Worm (Caenorhabditis elegans) whole organism, L3 larva: ENCODE data around the gene chat-1.
A peak's percentile ranks its signal among the peaks of the same experiment; 100 is the strongest.

Experiments used
- R02D3.7 ChIP-seq: fragments of 150-350 bp; optimal IDR thresholded peaks from 2 replicates; lab custom pipeline; 2014; ENCODE audit warnings: missing biosample characterization, missing genetic modification characterization
- ZK546.5 ChIP-seq: sonication (generic microtip); optimal IDR thresholded peaks from 2 replicates; lab custom pipeline; 2017; ENCODE audit warnings: missing biosample characterization, missing genetic modification characterization
- aly-2 ChIP-seq: fragments of 150-350 bp; optimal IDR thresholded peaks from 2 replicates; lab custom pipeline; 2014; ENCODE audit warnings: missing biosample characterization, missing genetic modification characterization
- ama-1 ChIP-seq: fragments of 150-350 bp; optimal IDR thresholded peaks from 2 replicates; lab custom pipeline; 2018
- ceh-16 ChIP-seq: sonication (generic microtip); optimal IDR thresholded peaks from 2 replicates; lab custom pipeline; 2017; ENCODE audit warnings: missing biosample characterization, missing genetic modification characterization
- ceh-28 ChIP-seq: fragments of 150-350 bp; optimal IDR thresholded peaks from 2 replicates; lab custom pipeline; 2014; ENCODE audit warnings: missing biosample characterization, missing genetic modification reagents, missing genetic modification characterization
- ceh-82 ChIP-seq: fragments of 150-350 bp; optimal IDR thresholded peaks from 2 replicates; lab custom pipeline; 2014; ENCODE audit warnings: missing biosample characterization, missing genetic modification characterization
- ceh-9 ChIP-seq: sonication (generic microtip); optimal IDR thresholded peaks from 2 replicates; lab custom pipeline; 2018; ENCODE audit warnings: missing biosample characterization, missing genetic modification characterization
- daf-12 ChIP-seq: fragments of 150-350 bp; optimal IDR thresholded peaks from 2 replicates; lab custom pipeline; 2014; ENCODE audit warnings: missing biosample characterization, missing genetic modification reagents, missing genetic modification characterization
- egl-27 ChIP-seq: sonication (generic microtip); optimal IDR thresholded peaks from 4 replicates; lab custom pipeline; 2017; ENCODE audit warnings: missing biosample characterization, missing genetic modification reagents, missing genetic modification characterization
- egl-5 ChIP-seq: fragments of 150-350 bp; optimal IDR thresholded peaks from 2 replicates; lab custom pipeline; 2017; ENCODE audit warnings: missing biosample characterization, missing genetic modification reagents, missing genetic modification characterization, inconsistent platforms
- elt-1 ChIP-seq: fragments of 150-350 bp; optimal IDR thresholded peaks from 2 replicates; lab custom pipeline; 2014; ENCODE audit warnings: missing biosample characterization, missing genetic modification characterization
- elt-2 ChIP-seq: sonication (generic microtip); optimal IDR thresholded peaks from 2 replicates; lab custom pipeline; 2016; ENCODE audit warnings: missing genetic modification reagents, mild to moderate bottlenecking, missing genetic modification characterization, missing compliant biosample characterization
- elt-3 ChIP-seq, 3 experiments: fragments of 150-350 bp in 1 of 3; sonication (generic microtip) in 2 of 3; optimal IDR thresholded peaks; 2 replicates in 2 of 3; 4 replicates in 1 of 3; lab custom pipeline; 2014 to 2017; ENCODE audit warnings: missing biosample characterization in 3 of 3, missing genetic modification characterization in 3 of 3
- eor-1 ChIP-seq, 2 experiments: fragments of 150-350 bp; optimal IDR thresholded peaks; 2 replicates each; lab custom pipeline; 2014 to 2018; ENCODE audit warnings: missing biosample characterization in 2 of 2, missing genetic modification characterization in 2 of 2
- fkh-2 ChIP-seq: fragments of 150-350 bp; optimal IDR thresholded peaks from 2 replicates; lab custom pipeline; 2014; ENCODE audit warnings: missing biosample characterization, missing genetic modification reagents, missing genetic modification characterization
- fos-1 ChIP-seq: fragments of 150-350 bp; optimal IDR thresholded peaks from 2 replicates; lab custom pipeline; 2014; ENCODE audit warnings: missing biosample characterization, missing genetic modification characterization
- jun-1 ChIP-seq: fragments of 150-350 bp; optimal IDR thresholded peaks from 2 replicates; lab custom pipeline; 2014; ENCODE audit warnings: missing biosample characterization, missing genetic modification reagents, missing genetic modification characterization
- lin-39 ChIP-seq: fragments of 150-350 bp; optimal IDR thresholded peaks from 2 replicates; lab custom pipeline; 2018; ENCODE audit warnings: missing biosample characterization, missing genetic modification reagents, missing genetic modification characterization
- lsy-12 ChIP-seq: sonication (generic microtip); optimal IDR thresholded peaks from 2 replicates; lab custom pipeline; 2016; ENCODE audit warnings: mild to moderate bottlenecking, missing genetic modification characterization, missing compliant biosample characterization
- nfya-1 ChIP-seq: sonication (generic microtip); optimal IDR thresholded peaks from 2 replicates; lab custom pipeline; 2017; ENCODE audit warnings: missing genetic modification characterization, mild to moderate bottlenecking, missing compliant biosample characterization, antibody characterized with exemption, moderate library complexity; ENCODE audit not compliant: insufficient read depth
- nhr-11 ChIP-seq: fragments of 150-350 bp; optimal IDR thresholded peaks from 2 replicates; lab custom pipeline; 2014; ENCODE audit warnings: missing biosample characterization, missing genetic modification characterization
- nhr-12 ChIP-seq: fragments of 150-350 bp; optimal IDR thresholded peaks from 2 replicates; lab custom pipeline; 2014; ENCODE audit warnings: missing biosample characterization, missing genetic modification characterization
- nhr-23 ChIP-seq: fragments of 150-350 bp; optimal IDR thresholded peaks from 2 replicates; lab custom pipeline; 2014; ENCODE audit warnings: missing biosample characterization, missing genetic modification reagents, missing genetic modification characterization
- nhr-237 ChIP-seq: fragments of 150-350 bp; optimal IDR thresholded peaks from 2 replicates; lab custom pipeline; 2014; ENCODE audit warnings: missing biosample characterization, missing genetic modification characterization
- nhr-25 ChIP-seq: sonication (generic microtip); optimal IDR thresholded peaks from 2 replicates; lab custom pipeline; 2017; ENCODE audit warnings: missing biosample characterization, missing genetic modification characterization
- nhr-43 ChIP-seq: sonication (generic microtip); optimal IDR thresholded peaks from 2 replicates; lab custom pipeline; 2016; ENCODE audit warnings: mild to moderate bottlenecking, missing genetic modification characterization, missing compliant biosample characterization; ENCODE audit not compliant: poor library complexity, severe bottlenecking
- nhr-67 ChIP-seq: fragments of 150-350 bp; optimal IDR thresholded peaks from 2 replicates; lab custom pipeline; 2014; ENCODE audit warnings: missing biosample characterization, missing genetic modification characterization
- nhr-76 ChIP-seq: fragments of 150-350 bp; sonication (generic microtip); optimal IDR thresholded peaks from 5 replicates; lab custom pipeline; 2014; ENCODE audit warnings: missing biosample characterization, missing genetic modification characterization
- nhr-77 ChIP-seq: fragments of 150-350 bp; optimal IDR thresholded peaks from 2 replicates; lab custom pipeline; 2014; ENCODE audit warnings: missing biosample characterization, missing genetic modification characterization
- pha-4 ChIP-seq: fragments of 150-350 bp; optimal IDR thresholded peaks from 2 replicates; lab custom pipeline; 2014; ENCODE audit warnings: missing biosample characterization, missing genetic modification reagents, missing genetic modification characterization
- pqm-1 ChIP-seq: fragments of 150-350 bp; optimal IDR thresholded peaks from 2 replicates; lab custom pipeline; 2017; ENCODE audit warnings: missing biosample characterization, missing genetic modification characterization, inconsistent platforms
- sea-2 ChIP-seq: fragments of 150-350 bp; sonication (generic microtip); optimal IDR thresholded peaks from 4 replicates; lab custom pipeline; 2014; ENCODE audit warnings: missing biosample characterization, missing genetic modification reagents, missing genetic modification characterization
- snpc-4 ChIP-seq: fragments of 150-350 bp; optimal IDR thresholded peaks from 2 replicates; lab custom pipeline; 2014; ENCODE audit warnings: missing biosample characterization, missing genetic modification characterization
- tbx-2 ChIP-seq: sonication (generic microtip); optimal IDR thresholded peaks from 2 replicates; lab custom pipeline; 2016; ENCODE audit warnings: mild to moderate bottlenecking, missing genetic modification characterization, missing compliant biosample characterization
- zag-1 ChIP-seq: fragments of 150-350 bp; optimal IDR thresholded peaks from 2 replicates; lab custom pipeline; 2014; ENCODE audit warnings: missing biosample characterization, missing genetic modification characterization
- ztf-11 ChIP-seq: fragments of 150-350 bp; optimal IDR thresholded peaks from 2 replicates; lab custom pipeline; 2014; ENCODE audit warnings: missing biosample characterization, missing genetic modification characterization
- ztf-4 ChIP-seq: fragments of 150-350 bp; optimal IDR thresholded peaks from 2 replicates; lab custom pipeline; 2014; ENCODE audit warnings: missing biosample characterization, missing genetic modification characterization

Gene chat-1

DNA sequence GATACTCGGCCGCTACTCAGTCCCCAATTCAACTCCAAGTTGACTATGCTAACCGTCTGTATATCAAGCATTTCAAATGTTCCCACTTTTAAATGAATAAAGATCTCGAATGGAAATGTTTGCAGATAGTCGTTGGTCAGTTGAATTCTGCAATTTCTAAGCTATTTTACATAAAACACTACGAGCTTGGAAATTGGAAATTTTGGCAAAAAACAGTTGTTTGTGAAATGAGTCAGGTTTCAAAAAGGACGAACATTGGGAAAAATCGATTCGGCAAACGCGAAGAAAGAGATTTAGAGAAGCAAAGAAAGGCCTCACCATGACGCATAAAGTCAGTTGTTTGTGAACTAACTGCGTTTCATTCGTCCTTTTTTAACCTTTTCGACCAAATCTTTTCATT is 247 bp upstream of the chat-1 start:
- TF ChIP-seq ztf-11 (tag; lab: Kevin White, UChicago) (no peak), egl-5 (tag; lab: Kevin White, UChicago) (no peak), eor-1 (tag; optimal IDR thresholded peaks at IDR 0.05; lab: Kevin White, UChicago) (no peak), nhr-76 (tag; lab: Kevin White, UChicago) (no peak), ZK546.5 (peak; percentile 1), lsy-12 (tag; lab: Kevin White, UChicago) (no peak), elt-3 (tag; optimal IDR thresholded peaks at IDR 0.05; lab: Kevin White, UChicago) (no peak), ama-1 (peak; percentile 83), aly-2 (tag; lab: Kevin White, UChicago) (no peak), daf-12 (tag; lab: Kevin White, UChicago) (no peak), pqm-1 (tag; lab: Kevin White, UChicago) (peak; percentile 20), nhr-237 (tag; lab: Kevin White, UChicago) (no peak), zag-1 (tag; lab: Kevin White, UChicago) (no peak), nhr-23 (tag; lab: Kevin White, UChicago) (peak; percentile 43), pha-4 (tag; lab: Kevin White, UChicago) (peak; percentile 65), elt-1 (tag; lab: Kevin White, UChicago) (no peak), egl-27 (tag; lab: Kevin White, UChicago) (no peak), nhr-67 (tag; lab: Kevin White, UChicago) (no peak), tbx-2 (tag; lab: Kevin White, UChicago) (no peak), R02D3.7 (tag; lab: Kevin White, UChicago) (peak; percentile 42), nhr-12 (tag; lab: Kevin White, UChicago) (no peak), ceh-9 (tag; lab: Kevin White, UChicago) (no peak), nfya-1 (tag; lab: Kevin White, UChicago) (peak; percentile 59), nhr-25 (tag; lab: Kevin White, UChicago) (peak; percentile 50), ceh-28 (tag; lab: Kevin White, UChicago) (peak; percentile 84), nhr-77 (tag; lab: Kevin White, UChicago) (no peak)

DNA sequence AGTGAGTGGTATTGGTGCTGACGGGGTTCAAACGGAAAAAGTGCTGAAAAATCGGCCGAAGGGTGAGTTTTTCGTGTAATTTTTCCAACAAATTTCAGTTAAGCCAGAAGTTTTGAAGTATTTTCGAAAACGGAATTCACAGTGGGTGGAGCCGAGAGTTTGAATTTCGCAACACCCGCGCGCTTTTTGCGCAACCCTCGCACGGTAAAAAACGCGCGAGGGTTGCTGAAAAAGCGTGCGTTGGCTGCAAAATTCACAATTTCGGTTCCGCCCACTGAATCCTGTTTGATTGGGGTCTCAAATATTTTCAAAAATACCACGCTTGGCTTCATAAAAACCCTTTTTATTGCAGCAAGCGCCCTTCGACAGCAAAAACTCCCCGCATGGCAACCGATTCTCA is 236 bp downstream of the chat-1 start:
- TF ChIP-seq nhr-76 (tag; lab: Kevin White, UChicago) (no peak), ceh-16 (tag; lab: Kevin White, UChicago) (no peak), nfya-1 (tag; lab: Kevin White, UChicago) (no peak), elt-1 (tag; lab: Kevin White, UChicago) (no peak), fkh-2 (no peak), nhr-43 (tag; lab: Kevin White, UChicago) (no peak), lin-39 (tag; lab: Kevin White, UChicago) (no peak)

DNA sequence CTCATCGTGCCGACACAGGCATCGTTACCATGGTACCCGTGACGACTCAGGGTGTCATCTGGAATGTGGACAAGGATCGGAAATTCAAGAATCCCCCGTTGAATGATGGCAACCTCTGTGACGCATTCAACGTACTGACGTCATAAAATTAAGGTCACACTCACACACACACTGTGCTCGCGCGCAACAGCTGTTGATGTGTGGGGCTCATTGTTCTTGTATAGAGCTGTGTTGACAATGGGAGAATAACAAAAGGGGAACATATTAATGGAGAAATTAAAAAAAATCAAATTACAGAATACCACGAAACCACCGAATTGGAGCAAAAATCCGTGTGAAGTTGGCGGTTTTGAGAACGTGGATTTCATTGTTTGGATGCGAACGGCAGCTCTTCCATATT is 1.2 kb downstream of the chat-1 start:
- TF ChIP-seq pha-4 (tag; lab: Kevin White, UChicago) (peak; percentile 8), ceh-82 (no peak)

DNA sequence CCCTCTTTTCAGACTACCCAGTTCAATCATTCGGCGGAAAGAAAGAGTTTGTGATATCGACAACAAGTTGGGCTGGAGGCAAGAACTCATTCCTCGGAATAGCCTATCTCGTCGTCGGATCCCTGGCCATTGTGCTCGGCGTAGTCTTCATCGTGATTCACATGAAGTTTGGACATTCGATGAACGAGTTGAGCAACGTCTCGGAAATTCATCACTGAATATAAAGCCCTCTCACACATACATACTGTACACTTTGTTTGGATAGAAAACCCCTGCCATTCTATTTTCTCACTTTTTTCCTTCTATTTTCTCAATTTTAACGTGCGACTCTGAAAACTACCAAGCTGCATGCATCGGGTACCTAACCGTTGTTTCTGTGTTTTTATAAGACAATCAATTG is 2.3 kb downstream of the chat-1 start, which contains the start of gene R08C7.12:
TSS of gene R08C7.12 (plus strand) at position 301 of the 400 bp plus-strand sequence.
- TF ChIP-seq ceh-9 (tag; lab: Kevin White, UChicago) (no peak), elt-3 (tag; optimal IDR thresholded peaks at IDR 0.05; lab: Kevin White, UChicago) (no peak), fos-1 (tag; lab: Kevin White, UChicago) (no peak), nhr-23 (tag; lab: Kevin White, UChicago) (no peak), ztf-4 (tag; lab: Kevin White, UChicago) (no peak), ceh-82 (no peak), pha-4 (tag; lab: Kevin White, UChicago) (no peak), nhr-11 (tag; lab: Kevin White, UChicago) (no peak), nhr-25 (tag; lab: Kevin White, UChicago) (no peak), elt-2 (tag; lab: Kevin White, UChicago) (no peak), jun-1 (tag; lab: Kevin White, UChicago) (no peak), sea-2 (GFP tag; lab: Kevin White, UChicago) (no peak), pqm-1 (tag; lab: Kevin White, UChicago) (no peak), nhr-76 (tag; lab: Kevin White, UChicago) (no peak), nhr-43 (tag; lab: Kevin White, UChicago) (no peak), egl-5 (tag; lab: Kevin White, UChicago) (no peak), ztf-11 (tag; lab: Kevin White, UChicago) (no peak), snpc-4 (tag; lab: Kevin White, UChicago) (no peak), R02D3.7 (tag; lab: Kevin White, UChicago) (no peak)
